Fruit fly (Drosophila melanogaster): ENCODE data around the gene Diap1.

Diap1 gene

DNA sequence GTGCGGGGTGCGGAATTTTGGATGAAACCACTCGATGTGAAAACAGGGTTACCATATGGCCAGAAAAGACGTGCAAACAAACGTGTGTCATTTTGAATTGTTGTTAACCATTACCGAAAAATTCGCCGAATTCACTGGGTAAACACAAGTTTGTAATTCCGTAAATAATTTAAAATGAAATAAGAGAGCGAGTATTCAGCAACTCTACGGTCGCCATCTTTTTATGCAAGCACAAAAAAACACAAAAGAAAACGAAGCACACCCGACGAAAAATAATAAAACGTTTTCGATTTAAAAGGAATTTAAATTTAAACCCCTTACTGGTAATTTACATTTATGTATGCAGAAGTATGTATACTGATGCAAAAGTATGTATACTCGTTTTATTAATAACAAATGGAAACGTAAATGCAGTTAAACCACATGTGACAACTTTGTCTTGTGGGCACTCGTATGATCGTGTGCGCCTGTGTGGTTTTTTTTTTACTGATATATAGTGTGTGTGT is 5.0 kb downstream of the Diap1 start (continued):
- TF ChIP-seq grn (GFP tag; optimal IDR thresholded peaks at IDR 0.05) (no peak), lab (GFP tag; optimal IDR thresholded peaks at IDR 0.05) (peak; percentile 96), Blimp-1 (GFP tag; optimal IDR thresholded peaks at IDR 0.05) (peak; percentile 93), psq (GFP tag; optimal IDR thresholded peaks at IDR 0.05) (peak; percentile 63), Adf1 (GFP tag; IDR thresholded peaks at IDR 0.05) (peak; percentile 70), CG3407 (GFP tag; optimal IDR thresholded peaks at IDR 0.05) (peak; percentile 81), zf30C (GFP tag; optimal IDR thresholded peaks at IDR 0.05) (no peak), CG13296 (GFP tag; optimal IDR thresholded peaks at IDR 0.05) (peak; percentile 96), run (tag; optimal IDR thresholded peaks at IDR 0.05) (peak; percentile 95), croc (GFP tag; conservative IDR thresholded peaks at IDR 0.05) (peak; percentile 74), Awh (GFP tag; IDR thresholded peaks at IDR 0.05) (peak; percentile 83), CG14050 (GFP tag; IDR thresholded peaks at IDR 0.05) (peak; percentile 89), corto (GFP tag; optimal IDR thresholded peaks at IDR 0.05) (peak; percentile 97), CG3163 (GFP tag; optimal IDR thresholded peaks at IDR 0.05) (peak; percentile 64), da (GFP tag; optimal IDR thresholded peaks at IDR 0.05) (peak; percentile 34), Vsx1 (GFP tag; optimal IDR thresholded peaks at IDR 0.05) (peak; percentile 77), sc (optimal IDR thresholded peaks at IDR 0.05) (no peak), sc (GFP tag; optimal IDR thresholded peaks at IDR 0.05) (peak; percentile 71), Fer2 (tag; optimal IDR thresholded peaks at IDR 0.05) (peak; percentile 87), CG2199 (GFP tag; IDR thresholded peaks at IDR 0.05) (peak; percentile 68; the same call in 1 of the 3 replicates), usp (GFP tag; optimal IDR thresholded peaks at IDR 0.05) (no peak), amos (GFP tag; IDR thresholded peaks at IDR 0.05; ENCODE audit: partially characterized antibody) (no peak), nerfin-2 (GFP tag; IDR thresholded peaks at IDR 0.05; ENCODE audit: partially characterized antibody) (no peak), tap (tag; optimal IDR thresholded peaks at IDR 0.05) (peak; percentile 92), ro (GFP tag; IDR thresholded peaks at IDR 0.05) (0 out of 2 replicates have a peak, but pooled peaks have one; percentile 60), CG4360 (GFP tag; IDR thresholded peaks at IDR 0.05) (peak; percentile 72; the same call in 1 of the 2 replicates), jing (GFP tag; optimal IDR thresholded peaks at IDR 0.05) (peak; percentile 78), CG14965 (GFP tag; optimal IDR thresholded peaks at IDR 0.05; ENCODE audit: borderline replicate concordance) (peak; percentile 28), H2.0 (GFP tag; IDR thresholded peaks at IDR 0.05) (peak; percentile 86), H15 (GFP tag; IDR thresholded peaks at IDR 0.05) (peak; percentile 86), luna (GFP tag; optimal IDR thresholded peaks at IDR 0.05) (peak; percentile 70), D19A (tag; optimal IDR thresholded peaks at IDR 0.05) (peak; percentile 86), bowl (GFP tag; IDR thresholded peaks at IDR 0.05) (peak; percentile 85; the same call in 1 of the 2 replicates), pita (GFP tag; optimal IDR thresholded peaks at IDR 0.05) (no peak), chn (GFP tag; optimal IDR thresholded peaks at IDR 0.05) (peak; percentile 82), sima (GFP tag; optimal IDR thresholded peaks at IDR 0.05) (peak; percentile 64), trem (tag; optimal IDR thresholded peaks at IDR 0.05) (peak; percentile 92), CG17612 (GFP tag; IDR thresholded peaks at IDR 0.05) (peak; percentile 36; the same call in 1 of the 2 replicates), lmd (GFP tag; IDR thresholded peaks at IDR 0.05) (peak; percentile 92), CG10321 (GFP tag; IDR thresholded peaks at IDR 0.05) (peak; percentile 74; the same call in 1 of the 2 replicates), CG33213 (GFP tag; optimal IDR thresholded peaks at IDR 0.05) (peak; percentile 80), Sry-δ (GFP tag; optimal IDR thresholded peaks at IDR 0.05) (peak; percentile 53), gro (GFP tag; optimal IDR thresholded peaks at IDR 0.05) (peak; percentile 93), CG18764 (GFP tag; optimal IDR thresholded peaks at IDR 0.05) (peak; percentile 84), Neu2 (GFP tag; optimal IDR thresholded peaks at IDR 0.05; ENCODE audit: borderline replicate concordance) (peak; percentile 30), CG11093 (GFP tag; IDR thresholded peaks at IDR 0.05) (peak; percentile 86), fd102C (GFP tag; optimal IDR thresholded peaks at IDR 0.05) (peak; percentile 43), D19B (GFP tag; optimal IDR thresholded peaks at IDR 0.05) (peak; percentile 78), NC2β (GFP tag; optimal IDR thresholded peaks at IDR 0.05) (peak; percentile 85), CG1603 (tag; optimal IDR thresholded peaks at IDR 0.05) (peak; percentile 89), Fer3 (tag; optimal IDR thresholded peaks at IDR 0.05) (peak; percentile 96)
